Worm (Caenorhabditis elegans) whole organism, L4 larva: ENCODE data around the gene gon-14.

Source experiments
- aha-1 ChIP-seq: fragments of 150-350 bp; peaks from one replicate; lab custom pipeline; 2014; ENCODE audit warnings: missing biosample characterization, missing genetic modification characterization
- ama-1 ChIP-seq: fragments of 150-350 bp; optimal IDR thresholded peaks from 2 replicates; lab custom pipeline; 2014; ENCODE audit warnings: inconsistent platforms, mixed read lengths
- ctbp-1 ChIP-seq: fragments of 200-800 bp; sonication (Bioruptor generic); IDR thresholded peaks from 2 replicates; pipeline ENCODE4 v1.3.6; 2022; ENCODE audit warnings: missing genetic modification reagents, missing genetic modification characterization, missing compliant biosample characterization
- madf-9 ChIP-seq: fragments of 200-800 bp; sonication (Bioruptor generic); conservative IDR thresholded peaks from 2 replicates; pipeline ENCODE4 v1.3.6; 2022; ENCODE audit warnings: missing genetic modification reagents, missing genetic modification characterization, missing compliant biosample characterization
- nhr-6 ChIP-seq: fragments of 150-350 bp; optimal IDR thresholded peaks from 2 replicates; lab custom pipeline; 2014; ENCODE audit warnings: missing biosample characterization, missing genetic modification characterization
- pha-4 ChIP-seq, 2 experiments: fragments of 150-350 bp in 1 of 2; fragments of 200-800 bp in 1 of 2; sonication (Bioruptor generic) in 1 of 2; IDR thresholded peaks in 1 of 2; optimal IDR thresholded peaks in 1 of 2; 2 replicates each; pipeline versions ENCODE4 v1.3.6 to Lab custom; 2014 to 2022; ENCODE audit warnings: missing genetic modification characterization in 2 of 2, missing genetic modification reagents in 2 of 2, missing biosample characterization in 1 of 2, missing compliant biosample characterization in 1 of 2
- zfp-3 ChIP-seq: fragments of 200-800 bp; sonication (Bioruptor generic); conservative IDR thresholded peaks from 2 replicates; pipeline ENCODE4 v1.3.6; 2022; ENCODE audit warnings: missing genetic modification reagents, missing genetic modification characterization, missing compliant biosample characterization

DNA sequence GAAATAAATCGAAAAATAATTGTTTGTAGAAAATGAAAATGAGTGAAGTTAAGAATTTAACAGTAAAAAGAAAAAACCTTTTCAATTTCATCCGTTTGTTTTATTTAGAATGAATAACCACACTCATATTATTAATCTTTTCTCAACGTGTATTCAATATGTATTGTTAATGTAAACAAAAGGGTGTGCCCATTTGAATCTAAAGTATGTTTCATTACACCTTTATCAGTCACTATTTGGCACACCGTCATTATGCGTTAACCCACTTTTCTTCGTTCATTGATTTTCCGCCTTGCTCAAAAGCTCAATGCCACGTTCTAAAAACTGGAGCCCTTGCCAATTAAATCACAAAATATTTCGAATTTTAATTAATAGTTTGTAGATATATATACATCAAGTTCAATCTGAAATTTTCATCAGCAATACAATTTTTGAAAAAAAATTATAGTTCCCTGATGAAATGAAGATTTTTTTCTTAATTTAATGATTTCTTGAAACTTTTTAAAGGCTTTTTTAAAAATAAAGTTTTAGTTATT lies 45.0 kb downstream of the gon-14 start, which contains the start of gene K04A8.1:
- no peak for TF ChIP-seq zfp-3 (GFP tag; lab: Robert Waterston, UW)
- no peak for TF ChIP-seq nhr-6 (tag; lab: Kevin White, UChicago)
- TF ChIP-seq ama-1, result no peak
- TF ChIP-seq pha-4 (GFP tag; IDR thresholded peaks at IDR 0.05; lab: Robert Waterston, UW), result no peak
- TF ChIP-seq pha-4 (tag; optimal IDR thresholded peaks at IDR 0.05; lab: Kevin White, UChicago), result no peak
- TF ChIP-seq aha-1 (tag; lab: Kevin White, UChicago), result no peak
- TF ChIP-seq madf-9 (GFP tag; lab: Robert Waterston, UW), result no peak
- TF ChIP-seq ctbp-1 (GFP tag; lab: Robert Waterston, UW), result no peak
